Worm (Caenorhabditis elegans) whole organism, mixed stage, embryonic: Measurements from ENCODE around the gene vps-33.2.

Experiments used
- M03D4.4 ChIP-seq: sonication (generic microtip); optimal IDR thresholded peaks from 2 replicates; lab custom pipeline; 2017; ENCODE audit warnings: mild to moderate bottlenecking, missing genetic modification characterization, missing compliant biosample characterization
- bed-3 ChIP-seq: fragments of 200-800 bp; sonication (Bioruptor generic); optimal IDR thresholded peaks from 3 replicates; lab custom pipeline; 2018; ENCODE audit warnings: mild to moderate bottlenecking, missing genetic modification characterization, moderate library complexity, missing compliant biosample characterization
- blmp-1 ChIP-seq: fragments of 150-350 bp; optimal IDR thresholded peaks from 2 replicates; lab custom pipeline; 2014; ENCODE audit warnings: missing biosample characterization, missing genetic modification characterization
- ceh-39 ChIP-seq: fragments of 150-350 bp; optimal IDR thresholded peaks from 2 replicates; lab custom pipeline; 2014; ENCODE audit warnings: missing biosample characterization, missing genetic modification characterization
- ceh-43 ChIP-seq: fragments of 200-800 bp; sonication (Bioruptor generic); optimal IDR thresholded peaks from 2 replicates; lab custom pipeline; 2018; ENCODE audit warnings: mild to moderate bottlenecking, missing genetic modification characterization, moderate library complexity, missing compliant biosample characterization
- ceh-83 ChIP-seq: fragments of 200-800 bp; sonication (Bioruptor generic); optimal IDR thresholded peaks from 2 replicates; lab custom pipeline; 2018; ENCODE audit warnings: mild to moderate bottlenecking, missing genetic modification characterization, missing compliant biosample characterization
- ces-1 ChIP-seq: fragments of 150-350 bp; optimal IDR thresholded peaks from 2 replicates; lab custom pipeline; 2014; ENCODE audit warnings: missing biosample characterization, missing genetic modification reagents, missing genetic modification characterization
- cnd-1 ChIP-seq: fragments of 200-800 bp; sonication (Bioruptor generic); optimal IDR thresholded peaks from 2 replicates; lab custom pipeline; 2018; ENCODE audit warnings: mild to moderate bottlenecking, missing genetic modification characterization, missing compliant biosample characterization
- drap-1 ChIP-seq: fragments of 200-800 bp; sonication (Bioruptor generic); optimal IDR thresholded peaks from 3 replicates; lab custom pipeline; 2018; ENCODE audit warnings: mild to moderate bottlenecking, missing genetic modification characterization, missing compliant biosample characterization
- elt-1 ChIP-seq: sonication (generic microtip); optimal IDR thresholded peaks from 2 replicates; lab custom pipeline; 2017; ENCODE audit warnings: missing genetic modification characterization, mild to moderate bottlenecking, missing compliant biosample characterization, antibody characterized with exemption, moderate library complexity, borderline replicate concordance; ENCODE audit not compliant: insufficient read depth
- elt-3 ChIP-seq: fragments of 150-350 bp; optimal IDR thresholded peaks from 2 replicates; lab custom pipeline; 2014; ENCODE audit warnings: missing biosample characterization, missing genetic modification characterization
- flh-1 ChIP-seq: fragments of 200-800 bp; sonication (Bioruptor generic); optimal IDR thresholded peaks from 2 replicates; lab custom pipeline; 2018; ENCODE audit warnings: mild to moderate bottlenecking, missing genetic modification characterization, moderate library complexity, missing compliant biosample characterization
- ham-2 ChIP-seq: fragments of 200-800 bp; sonication (Bioruptor generic); optimal IDR thresholded peaks from 2 replicates; lab custom pipeline; 2018; ENCODE audit warnings: mild to moderate bottlenecking, missing genetic modification characterization, missing compliant biosample characterization
- hlh-1 ChIP-seq: fragments of 150-350 bp; optimal IDR thresholded peaks from 2 replicates; lab custom pipeline; 2014; ENCODE audit warnings: missing biosample characterization, missing genetic modification reagents, missing genetic modification characterization
- lin-13 ChIP-seq: fragments of 150-350 bp; optimal IDR thresholded peaks from 2 replicates; lab custom pipeline; 2014; ENCODE audit warnings: missing biosample characterization, missing genetic modification characterization
- lin-32 ChIP-seq: fragments of 200-800 bp; sonication (Bioruptor generic); optimal IDR thresholded peaks from 2 replicates; lab custom pipeline; 2018; ENCODE audit warnings: mild to moderate bottlenecking, missing genetic modification characterization, missing compliant biosample characterization
- lsy-2 ChIP-seq: fragments of 150-350 bp; optimal IDR thresholded peaks from 2 replicates; lab custom pipeline; 2014; ENCODE audit warnings: missing biosample characterization, missing genetic modification characterization
- mab-5 ChIP-seq: fragments of 150-350 bp; optimal IDR thresholded peaks from 2 replicates; lab custom pipeline; 2014; ENCODE audit warnings: missing biosample characterization, missing genetic modification characterization
- mep-1 ChIP-seq: fragments of 150-350 bp; optimal IDR thresholded peaks from 2 replicates; lab custom pipeline; 2017; ENCODE audit warnings: missing biosample characterization, missing genetic modification reagents, missing genetic modification characterization, inconsistent platforms
- mls-2 ChIP-seq: sonication (generic microtip); optimal IDR thresholded peaks from 2 replicates; lab custom pipeline; 2016; ENCODE audit warnings: mild to moderate bottlenecking, missing genetic modification characterization, moderate library complexity, missing compliant biosample characterization
- nhr-12 ChIP-seq: fragments of 150-350 bp; optimal IDR thresholded peaks from 2 replicates; lab custom pipeline; 2014; ENCODE audit warnings: missing biosample characterization, missing genetic modification characterization
- nhr-2 ChIP-seq: fragments of 150-350 bp; optimal IDR thresholded peaks from 2 replicates; lab custom pipeline; 2014; ENCODE audit warnings: missing biosample characterization, missing genetic modification characterization
- nhr-237 ChIP-seq: fragments of 150-350 bp; optimal IDR thresholded peaks from 2 replicates; lab custom pipeline; 2014; ENCODE audit warnings: missing biosample characterization, missing genetic modification characterization
- nhr-28 ChIP-seq: fragments of 150-350 bp; optimal IDR thresholded peaks from 2 replicates; lab custom pipeline; 2014; ENCODE audit warnings: missing biosample characterization, missing genetic modification characterization
- nhr-76 ChIP-seq: sonication (generic microtip); optimal IDR thresholded peaks from 2 replicates; lab custom pipeline; 2017; ENCODE audit warnings: missing biosample characterization, missing genetic modification characterization
- pha-4 ChIP-seq: fragments of 150-350 bp; optimal IDR thresholded peaks from 2 replicates; lab custom pipeline; 2018; ENCODE audit warnings: missing biosample characterization, missing genetic modification reagents, missing genetic modification characterization
- sem-2 ChIP-seq: fragments of 200-800 bp; sonication (Bioruptor generic); optimal IDR thresholded peaks from 2 replicates; lab custom pipeline; 2018; ENCODE audit warnings: mild to moderate bottlenecking, missing genetic modification characterization, missing compliant biosample characterization
- snpc-4 ChIP-seq: fragments of 150-350 bp; optimal IDR thresholded peaks from 2 replicates; lab custom pipeline; 2014; ENCODE audit warnings: missing biosample characterization, missing genetic modification characterization
- tbx-8 ChIP-seq: fragments of 200-800 bp; sonication (Bioruptor generic); optimal IDR thresholded peaks from 2 replicates; lab custom pipeline; 2018; ENCODE audit warnings: mild to moderate bottlenecking, missing genetic modification characterization, moderate library complexity, missing compliant biosample characterization
- unc-39 ChIP-seq: fragments of 150-350 bp; optimal IDR thresholded peaks from 2 replicates; lab custom pipeline; 2014; ENCODE audit warnings: missing biosample characterization, missing genetic modification characterization
- unc-62 ChIP-seq: fragments of 150-350 bp; optimal IDR thresholded peaks from 2 replicates; lab custom pipeline; 2014; ENCODE audit warnings: missing biosample characterization, missing genetic modification reagents, missing genetic modification characterization
- zip-8 ChIP-seq: fragments of 150-350 bp; optimal IDR thresholded peaks from 2 replicates; lab custom pipeline; 2014; ENCODE audit warnings: missing biosample characterization, missing genetic modification characterization
- ztf-11 ChIP-seq: fragments of 150-350 bp; optimal IDR thresholded peaks from 2 replicates; lab custom pipeline; 2014; ENCODE audit warnings: missing biosample characterization, missing genetic modification characterization

vps-33.2 gene

DNA sequence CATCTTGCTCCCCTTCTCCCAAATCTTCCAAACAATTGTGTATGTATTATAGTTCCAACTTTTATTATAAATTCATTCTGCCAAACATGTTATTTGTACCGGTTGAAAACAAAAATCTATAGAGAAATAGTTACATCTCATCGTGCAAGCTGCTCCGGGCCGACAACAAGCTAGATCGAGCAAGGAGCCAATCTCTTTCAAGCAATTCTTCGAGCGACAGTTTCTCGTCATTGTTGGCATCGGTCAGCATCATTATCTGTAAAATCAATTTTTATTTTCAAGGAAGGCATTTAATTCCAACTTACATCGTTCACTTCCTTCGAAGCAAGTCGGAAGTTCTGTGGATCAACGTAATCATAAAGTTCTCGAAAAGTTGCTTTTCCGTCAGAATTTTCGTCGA lies 10.0 kb upstream of the vps-33.2 start:
- no peak for TF ChIP-seq elt-1 (tag; lab: Kevin White, UChicago)
- no peak for TF ChIP-seq tbx-8 (GFP tag; lab: Kevin White, UChicago)
- TF ChIP-seq flh-1 (GFP tag; lab: Kevin White, UChicago), result no peak
- no peak for TF ChIP-seq unc-39 (tag; lab: Kevin White, UChicago)
- TF ChIP-seq sem-2 (GFP tag; lab: Kevin White, UChicago), result no peak
- TF ChIP-seq blmp-1 (tag; lab: Kevin White, UChicago), result no peak
- TF ChIP-seq nhr-12 (tag; lab: Kevin White, UChicago), result no peak
- TF ChIP-seq pha-4 (tag; lab: Kevin White, UChicago), result no peak
- TF ChIP-seq ces-1 (GFP tag; lab: Kevin White, UChicago), result no peak
- TF ChIP-seq nhr-76 (tag; lab: Kevin White, UChicago), result no peak
- no peak for TF ChIP-seq M03D4.4 (tag; lab: Kevin White, UChicago)
- TF ChIP-seq lsy-2 (tag; lab: Kevin White, UChicago), result no peak
- TF ChIP-seq nhr-28 (tag; lab: Kevin White, UChicago), result no peak
- no peak for TF ChIP-seq lin-13 (tag; lab: Kevin White, UChicago)
- TF ChIP-seq cnd-1, result no peak
- TF ChIP-seq elt-3 (tag; lab: Kevin White, UChicago), result no peak
- no peak for TF ChIP-seq bed-3
- no peak for TF ChIP-seq ceh-83 (GFP tag; lab: Kevin White, UChicago)

DNA sequence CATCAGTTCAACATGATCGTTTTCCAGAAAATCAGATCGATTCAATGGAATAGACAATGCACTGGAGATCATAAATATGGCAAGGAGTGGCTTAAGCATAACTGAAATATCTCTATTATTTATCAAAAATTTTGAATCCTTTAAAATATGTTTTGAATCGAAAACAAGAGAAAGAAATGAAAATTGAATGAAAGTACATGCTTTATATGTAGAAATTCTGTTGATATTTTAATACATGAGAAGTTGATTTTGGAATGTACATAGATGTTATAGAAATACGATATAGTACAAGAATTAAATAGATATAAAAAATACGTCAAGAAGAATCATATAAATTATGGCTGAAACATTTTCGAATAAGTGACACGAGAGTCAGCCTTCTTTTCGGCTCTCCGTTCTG lies 8.8 kb upstream of the vps-33.2 start, which contains the start of gene C56C10.9:
Gene C56C10.9 (minus strand): TSS at position 101 of the 400 bp plus-strand sequence.
- TF ChIP-seq ceh-39 (tag; lab: Kevin White, UChicago) (no peak), mls-2 (tag; lab: Kevin White, UChicago) (no peak), ham-2 (GFP tag; lab: Kevin White, UChicago) (no peak), mep-1 (no peak), bed-3 (no peak), sem-2 (GFP tag; lab: Kevin White, UChicago) (no peak), pha-4 (tag; lab: Kevin White, UChicago) (no peak), lin-32 (no peak), ceh-43 (GFP tag; lab: Kevin White, UChicago) (no peak), ceh-83 (GFP tag; lab: Kevin White, UChicago) (no peak), nhr-237 (tag; lab: Kevin White, UChicago) (no peak), elt-1 (tag; lab: Kevin White, UChicago) (no peak), snpc-4 (tag; lab: Kevin White, UChicago) (no peak)

DNA sequence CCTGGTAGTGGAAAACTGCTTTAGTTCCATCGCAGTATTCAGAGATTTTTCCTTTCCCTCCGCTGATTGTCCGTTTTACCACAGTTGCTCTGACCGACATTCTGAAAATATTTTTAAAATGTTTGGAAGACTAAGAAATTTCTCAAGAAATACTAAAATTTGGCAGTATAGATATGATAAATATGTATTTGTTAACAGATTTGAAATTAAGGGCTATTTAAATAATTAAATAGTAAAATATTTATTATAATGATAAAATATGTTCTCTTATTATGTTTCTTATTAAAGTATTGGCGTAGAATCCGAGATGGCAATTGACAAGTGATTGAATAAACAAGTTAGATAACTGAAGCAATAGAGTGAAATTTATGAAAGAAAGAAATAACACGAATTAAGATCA lies 6.9 kb upstream of the vps-33.2 start, which contains the start of gene aipr-1:
Gene aipr-1 (minus strand): TSS at position 101 of the 400 bp plus-strand sequence.
- TF ChIP-seq M03D4.4 (tag; lab: Kevin White, UChicago), result no peak
- no peak for TF ChIP-seq mab-5 (tag; lab: Kevin White, UChicago)
- TF ChIP-seq, all 35 proteins: peak for 0

DNA sequence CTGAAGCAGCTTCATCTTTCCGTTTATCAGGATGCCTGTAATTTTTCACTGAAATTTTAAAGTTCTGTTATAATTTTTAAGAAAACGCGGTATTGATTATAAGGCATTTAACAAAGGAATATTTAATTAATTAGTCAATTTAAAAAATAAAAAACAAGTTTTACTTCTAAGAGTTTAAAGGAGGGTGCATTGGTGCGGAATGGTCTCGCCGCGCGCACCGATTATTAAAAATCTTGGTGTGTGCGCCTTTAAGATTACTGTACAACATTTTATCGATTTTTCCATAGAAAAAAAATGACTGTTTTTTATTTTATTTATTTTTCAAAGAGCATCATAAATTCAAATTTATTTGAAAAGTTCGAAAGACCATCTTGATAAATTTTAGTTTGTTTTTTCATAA lies 3.5 kb upstream of the vps-33.2 start:
- TF ChIP-seq ham-2 (GFP tag; lab: Kevin White, UChicago) (no peak), nhr-12 (tag; lab: Kevin White, UChicago) (no peak), unc-62 (GFP tag; lab: Kevin White, UChicago) (no peak), lin-13 (tag; lab: Kevin White, UChicago) (no peak), hlh-1 (tag; lab: Kevin White, UChicago) (no peak), ces-1 (GFP tag; lab: Kevin White, UChicago) (no peak), unc-39 (tag; lab: Kevin White, UChicago) (no peak), sem-2 (GFP tag; lab: Kevin White, UChicago) (no peak), elt-1 (tag; lab: Kevin White, UChicago) (no peak), ceh-39 (tag; lab: Kevin White, UChicago) (no peak), ztf-11 (tag; lab: Kevin White, UChicago) (no peak), tbx-8 (GFP tag; lab: Kevin White, UChicago) (no peak), nhr-237 (tag; lab: Kevin White, UChicago) (no peak), lsy-2 (tag; lab: Kevin White, UChicago) (no peak), cnd-1 (no peak), bed-3 (no peak), pha-4 (tag; lab: Kevin White, UChicago) (no peak), drap-1 (no peak), zip-8 (tag; lab: Kevin White, UChicago) (no peak), nhr-2 (tag; lab: Kevin White, UChicago) (no peak)
